Worm (Caenorhabditis elegans) whole organism, L2 larva: Measurements from ENCODE around the gene nsun-1.

Experiments
- fos-1 ChIP-seq: fragments of 150-350 bp; optimal IDR thresholded peaks from 2 replicates; lab custom pipeline; 2014; ENCODE audit warnings: missing biosample characterization, missing genetic modification characterization
- unc-39 ChIP-seq: fragments of 150-350 bp; optimal IDR thresholded peaks from 2 replicates; lab custom pipeline; 2014; ENCODE audit warnings: missing biosample characterization, missing genetic modification characterization
- unc-62 ChIP-seq: fragments of 150-350 bp; optimal IDR thresholded peaks from 2 replicates; lab custom pipeline; 2014; ENCODE audit warnings: missing biosample characterization, missing genetic modification reagents, missing genetic modification characterization

DNA sequence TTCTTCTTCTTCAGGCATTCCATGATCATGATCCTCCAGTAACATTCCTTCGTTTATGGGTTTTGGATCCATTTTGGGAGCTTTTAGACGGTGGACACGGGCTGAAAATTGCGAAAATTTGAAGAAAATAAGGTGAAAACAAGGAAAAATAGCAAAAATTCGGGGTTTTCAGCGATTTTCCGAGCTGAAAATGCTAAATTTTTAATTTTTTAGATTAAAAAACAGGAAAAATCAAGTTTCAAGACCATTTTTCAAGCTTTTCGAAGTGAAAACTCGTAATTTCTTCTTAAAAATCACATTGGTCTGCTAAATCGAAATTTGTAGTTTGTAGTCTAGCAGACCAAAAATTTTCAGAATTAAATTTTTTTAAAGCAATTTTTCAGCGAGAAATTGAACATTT is 8.5 kb downstream of the nsun-1 start, which contains the start of gene nfyb-1:
- TF ChIP-seq unc-39 (tag; lab: Kevin White, UChicago) (no peak), fos-1 (tag; lab: Kevin White, UChicago) (no peak), unc-62 (GFP tag; lab: Kevin White, UChicago) (no peak)
